Fruit fly (Drosophila melanogaster): Measurements from ENCODE around the gene Or33b.

- TF ChIP-seq psq (optimal IDR thresholded peaks at IDR 0.05) = no peak
- no peak for TF ChIP-seq CG8478 (optimal IDR thresholded peaks at IDR 0.05)
- no peak for TF ChIP-seq pan (optimal IDR thresholded peaks at IDR 0.05)
- no peak for TF ChIP-seq EcR (GFP tag; optimal IDR thresholded peaks at IDR 0.05)
- no peak for TF ChIP-seq Dll (optimal IDR thresholded peaks at IDR 0.05)
Measured at dm6 chr2L:11942265-11942664, 6.3 kb downstream of the Or33b start.
